Fruit fly (Drosophila melanogaster) whole organism, adult: ENCODE data around the gene CG33721.
A peak's percentile ranks its signal among the peaks of the same experiment; 100 is the strongest.

Source experiments
- CG11617 ChIP-seq: fragments of 200-800 bp; sonication (Bioruptor generic); optimal IDR thresholded peaks from 2 replicates; lab custom pipeline; 2017; ENCODE audit warnings: mild to moderate bottlenecking, missing biosample characterization, missing genetic modification reagents, missing genetic modification characterization
- CG12768 ChIP-seq: fragments of 200-800 bp; sonication (Bioruptor generic); optimal IDR thresholded peaks from 2 replicates; lab custom pipeline; 2017; ENCODE audit warnings: missing biosample characterization, missing genetic modification characterization, mild to moderate bottlenecking, moderate library complexity, missing genetic modification reagents
- CG14711 ChIP-seq: fragments of 200-800 bp; sonication (Bioruptor generic); optimal IDR thresholded peaks from 2 replicates; lab custom pipeline; 2018; ENCODE audit warnings: missing biosample characterization, mild to moderate bottlenecking, missing genetic modification characterization, moderate library complexity
- CG1620 ChIP-seq: fragments of 200-800 bp; sonication (Bioruptor generic); optimal IDR thresholded peaks from 2 replicates; lab custom pipeline; 2016; ENCODE audit warnings: missing biosample characterization, missing genetic modification characterization
- CG33017 ChIP-seq: fragments of 200-800 bp; sonication (Bioruptor generic); optimal IDR thresholded peaks from 2 replicates; lab custom pipeline; 2018; ENCODE audit warnings: missing biosample characterization, mild to moderate bottlenecking, missing genetic modification characterization, moderate library complexity
- CG5204 ChIP-seq: fragments of 200-800 bp; sonication (Bioruptor generic); optimal IDR thresholded peaks from 2 replicates; lab custom pipeline; 2016; ENCODE audit warnings: missing biosample characterization, missing genetic modification characterization
- CG7045 ChIP-seq: fragments of 200-800 bp; sonication (Bioruptor generic); optimal IDR thresholded peaks from 2 replicates; lab custom pipeline; 2017; ENCODE audit warnings: missing biosample characterization, mild to moderate bottlenecking, missing genetic modification characterization
- CG7101 ChIP-seq: fragments of 200-800 bp; sonication (Bioruptor generic); optimal IDR thresholded peaks from 2 replicates; lab custom pipeline; 2018; ENCODE audit warnings: missing biosample characterization, mild to moderate bottlenecking, missing genetic modification characterization, moderate library complexity
- Clk ChIP-seq: fragments of 200-800 bp; sonication (Bioruptor generic); optimal IDR thresholded peaks from 2 replicates; lab custom pipeline; 2017; ENCODE audit warnings: missing biosample characterization, missing genetic modification characterization
- Crg-1 ChIP-seq: fragments of 200-800 bp; sonication (Bioruptor generic); optimal IDR thresholded peaks from 2 replicates; lab custom pipeline; 2016; ENCODE audit warnings: missing biosample characterization, missing genetic modification characterization
- Hr96 ChIP-seq: fragments of 200-800 bp; sonication (Bioruptor generic); optimal IDR thresholded peaks from 2 replicates; lab custom pipeline; 2016; ENCODE audit warnings: missing biosample characterization, missing genetic modification characterization
- Mnt ChIP-seq: fragments of 200-800 bp; sonication (Bioruptor generic); optimal IDR thresholded peaks from 2 replicates; lab custom pipeline; 2016; ENCODE audit warnings: missing biosample characterization, mild to moderate bottlenecking, missing genetic modification characterization
- bab1 ChIP-seq: fragments of 200-800 bp; sonication (Bioruptor generic); optimal IDR thresholded peaks from 3 replicates; lab custom pipeline; 2019; ENCODE audit warnings: missing biosample characterization, mild to moderate bottlenecking, missing genetic modification characterization, moderate library complexity
- cic ChIP-seq: fragments of 200-800 bp; sonication (Bioruptor generic); optimal IDR thresholded peaks from 2 replicates; lab custom pipeline; 2017; ENCODE audit warnings: missing biosample characterization, mild to moderate bottlenecking, missing genetic modification characterization, moderate library complexity
- cnc ChIP-seq, 2 experiments: fragments of >200 bp; optimal IDR thresholded peaks; 2 replicates each; lab custom pipeline; 2017
- kay ChIP-seq: fragments of 200-800 bp; sonication (Bioruptor generic); peaks from one replicate; lab custom pipeline; 2016; ENCODE audit warnings: missing biosample characterization, missing genetic modification characterization, borderline replicate concordance
- ovo ChIP-seq: fragments of 200-800 bp; sonication (Bioruptor generic); optimal IDR thresholded peaks from 2 replicates; lab custom pipeline; 2016; ENCODE audit warnings: missing biosample characterization, missing genetic modification characterization
- pad ChIP-seq: fragments of 200-800 bp; sonication (Bioruptor generic); optimal IDR thresholded peaks from 3 replicates; lab custom pipeline; 2017; ENCODE audit warnings: missing biosample characterization, missing genetic modification characterization, mild to moderate bottlenecking, moderate library complexity, missing genetic modification reagents
- tj ChIP-seq: fragments of 200-800 bp; sonication (Bioruptor generic); optimal IDR thresholded peaks from 3 replicates; lab custom pipeline; 2017; ENCODE audit warnings: missing biosample characterization, mild to moderate bottlenecking, missing genetic modification characterization, moderate library complexity
- toe ChIP-seq: fragments of 200-800 bp; sonication (Bioruptor generic); optimal IDR thresholded peaks from 2 replicates; lab custom pipeline; 2016; ENCODE audit warnings: missing biosample characterization, missing genetic modification characterization

Gene CG33721

dm6 chr3R:22368077-22368776 is 37.4 kb downstream of the CG33721 start:
- TF ChIP-seq Hr96 (no peak), cnc (optimal IDR thresholded peaks at IDR 0.05; lab: Kevin White, UChicago) (no peak), CG5204 (GFP tag; lab: Kevin White, UChicago) (no peak), pad (GFP tag; lab: Kevin White, UChicago) (no peak), CG1620 (GFP tag; lab: Kevin White, UChicago) (no peak), CG12768 (GFP tag; lab: Kevin White, UChicago) (no peak), Mnt (GFP tag; lab: Kevin White, UChicago) (no peak), Clk (GFP tag; lab: Kevin White, UChicago) (no peak), CG7045 (GFP tag; lab: Kevin White, UChicago) (peak; percentile 24), tj (GFP tag; lab: Kevin White, UChicago) (no peak), cic (peak; percentile 83), CG14711 (tag; lab: Kevin White, UChicago) (no peak), toe (GFP tag; lab: Kevin White, UChicago) (no peak), Crg-1 (no peak), kay (GFP tag; lab: Kevin White, UChicago) (peak; percentile 60), ovo (GFP tag; lab: Kevin White, UChicago) (no peak), bab1 (GFP tag; lab: Kevin White, UChicago) (no peak), CG33017 (tag; lab: Kevin White, UChicago) (peak; percentile 26), CG7101 (tag; lab: Kevin White, UChicago) (no peak), CG11617 (GFP tag; lab: Kevin White, UChicago) (peak; percentile 22)

dm6 chr3R:22368777-22369214 is 37.9 kb downstream of the CG33721 start:
- no peak for TF ChIP-seq Clk (GFP tag; lab: Kevin White, UChicago)
- no peak for TF ChIP-seq Crg-1
- TF ChIP-seq Mnt (GFP tag; lab: Kevin White, UChicago) = no peak
- TF ChIP-seq kay (GFP tag; lab: Kevin White, UChicago) = peak; percentile 79
- TF ChIP-seq bab1 (GFP tag; lab: Kevin White, UChicago) = peak; percentile 2
- TF ChIP-seq cic = no peak
- peak; percentile 19 for TF ChIP-seq CG11617 (GFP tag; lab: Kevin White, UChicago)
- peak; percentile 72 for TF ChIP-seq Hr96
- TF ChIP-seq CG7045 (GFP tag; lab: Kevin White, UChicago) = peak; percentile 53
- no peak for TF ChIP-seq ovo (GFP tag; lab: Kevin White, UChicago)
- TF ChIP-seq CG7101 (tag; lab: Kevin White, UChicago) = peak; percentile 52
- TF ChIP-seq CG5204 (GFP tag; lab: Kevin White, UChicago) = no peak
- no peak for TF ChIP-seq toe (GFP tag; lab: Kevin White, UChicago)
- TF ChIP-seq CG1620 (GFP tag; lab: Kevin White, UChicago) = no peak
- peak; percentile 30 for TF ChIP-seq CG33017 (tag; lab: Kevin White, UChicago)

- TF ChIP-seq toe (GFP tag; lab: Kevin White, UChicago) = no peak
- no peak for TF ChIP-seq ovo (GFP tag; lab: Kevin White, UChicago)
- TF ChIP-seq CG7045 (GFP tag; lab: Kevin White, UChicago) = no peak
These were observed 41.7 kb downstream of the CG33721 start, which contains the start of gene CG7069 for dm6 chr3R:22372535-22372934. CG7069 (plus strand) TSS chr3R:22372835.

- TF ChIP-seq CG33017 (tag; lab: Kevin White, UChicago) (no peak), bab1 (GFP tag; lab: Kevin White, UChicago) (no peak), CG5204 (GFP tag; lab: Kevin White, UChicago) (no peak), CG7101 (tag; lab: Kevin White, UChicago) (no peak), Crg-1 (no peak), Hr96 (no peak), tj (GFP tag; lab: Kevin White, UChicago) (no peak), CG14711 (tag; lab: Kevin White, UChicago) (no peak), CG12768 (GFP tag; lab: Kevin White, UChicago) (no peak), toe (GFP tag; lab: Kevin White, UChicago) (no peak), ovo (GFP tag; lab: Kevin White, UChicago) (no peak), Mnt (GFP tag; lab: Kevin White, UChicago) (no peak), pad (GFP tag; lab: Kevin White, UChicago) (no peak), CG7045 (GFP tag; lab: Kevin White, UChicago) (no peak), kay (GFP tag; lab: Kevin White, UChicago) (no peak)
These were observed 44.8 kb downstream of the CG33721 start, which contains the start of gene CG18596 for dm6 chr3R:22375674-22376073. CG18596 (plus strand) TSS chr3R:22375923.

dm6 chr3R:22379942-22380341 is 49.1 kb downstream of the CG33721 start, which contains the start of gene CG34149:
CG34149 (plus strand) TSS chr3R:22380128.
- TF ChIP-seq cnc (optimal IDR thresholded peaks at IDR 0.05; lab: Kevin White, UChicago) (no peak), CG14711 (tag; lab: Kevin White, UChicago) (no peak), CG12768 (GFP tag; lab: Kevin White, UChicago) (no peak), bab1 (GFP tag; lab: Kevin White, UChicago) (no peak)

- TF ChIP-seq Mnt (GFP tag; lab: Kevin White, UChicago) = no peak
- peak; percentile 67 for TF ChIP-seq CG7101 (tag; lab: Kevin White, UChicago)
These were observed 50.2 kb downstream of the CG33721 start, which contains the start of gene CG43342 for dm6 chr3R:22381077-22381476. CG43342 (plus strand) TSS chr3R:22381340.
